ENCODE assay signal across 1 fruit fly cellular context in genomic region chr3R:19023862-19024261, dm6.
TF ChIP-seq lines count a peak whose summit lies in the region.

CG6005 (minus strand) TSS chr3R:19024030.
CG14286 (plus strand) TSS chr3R:19024092.

TF ChIP-seq in whole organism, embryonic, 481 proteins besides CTCF, POLR2A, EP300 and RAD21 (continued from another document and continues in another):
- peak; percentile 55 for TF ChIP-seq Dref (GFP tag; IDR thresholded peaks at IDR 0.05; lab: Robert Waterston, UW)
- peak; percentile 6 for TF ChIP-seq CG13296 (GFP tag; optimal IDR thresholded peaks at IDR 0.05; lab: Kevin White, UChicago)
- TF ChIP-seq CG11093 (GFP tag; IDR thresholded peaks at IDR 0.05; lab: Robert Waterston, UW): no peak
- peak; percentile 37 for TF ChIP-seq Bdp1 (GFP tag; optimal IDR thresholded peaks at IDR 0.05; lab: Kevin White, UChicago)
- peak; percentile 24 for TF ChIP-seq unpg (GFP tag; optimal IDR thresholded peaks at IDR 0.05; lab: Kevin White, UChicago)
- no peak for TF ChIP-seq Nf-YB (GFP tag; optimal IDR thresholded peaks at IDR 0.05; lab: Kevin White, UChicago)
- peak; percentile 88 for TF ChIP-seq CG13287 (GFP tag; IDR thresholded peaks at IDR 0.05; lab: Robert Waterston, UW; ENCODE audit: partially characterized antibody)
- peak; percentile 64 for TF ChIP-seq CG1603 (tag; optimal IDR thresholded peaks at IDR 0.05; lab: Kevin White, UChicago)
- TF ChIP-seq Lim3 (GFP tag; IDR thresholded peaks at IDR 0.05; lab: Robert Waterston, UW): no peak
- TF ChIP-seq Camta (GFP tag; optimal IDR thresholded peaks at IDR 0.05; lab: Kevin White, UChicago): peak; percentile 16
- 0 out of 2 replicates have a peak, but pooled peaks have one; percentile 27 for TF ChIP-seq gsb (GFP tag; IDR thresholded peaks at IDR 0.05; lab: Robert Waterston, UW)
- TF ChIP-seq CG5245 (GFP tag; optimal IDR thresholded peaks at IDR 0.05; lab: Kevin White, UChicago): peak; percentile 35
- peak; percentile 65 for TF ChIP-seq ems (GFP tag; optimal IDR thresholded peaks at IDR 0.05; lab: Kevin White, UChicago)
- peak; percentile 30 for TF ChIP-seq tx (GFP tag; optimal IDR thresholded peaks at IDR 0.05; lab: Kevin White, UChicago)
- TF ChIP-seq Mes4 (GFP tag; optimal IDR thresholded peaks at IDR 0.05; lab: Kevin White, UChicago): no peak
- peak; percentile 68 for TF ChIP-seq sens (GFP tag; lab: Kevin White, UChicago)
- TF ChIP-seq klu (GFP tag; IDR thresholded peaks at IDR 0.05; lab: Robert Waterston, UW): no peak
- no peak for TF ChIP-seq CG7839 (tag; optimal IDR thresholded peaks at IDR 0.05; lab: Kevin White, UChicago)
- TF ChIP-seq az2 (GFP tag; optimal IDR thresholded peaks at IDR 0.05; lab: Kevin White, UChicago): peak; percentile 74
- TF ChIP-seq CG18011 (GFP tag; optimal IDR thresholded peaks at IDR 0.05; lab: Kevin White, UChicago): peak; percentile 40
- no peak for TF ChIP-seq nerfin-1 (tag; optimal IDR thresholded peaks at IDR 0.05; lab: Kevin White, UChicago)
- TF ChIP-seq Dip2 (GFP tag; IDR thresholded peaks at IDR 0.05; lab: Robert Waterston, UW): no peak
- TF ChIP-seq Side (GFP tag; optimal IDR thresholded peaks at IDR 0.05; lab: Kevin White, UChicago): peak; percentile 33
- peak; percentile 48; the same call in 1 of the 2 replicates for TF ChIP-seq CG4730 (GFP tag; IDR thresholded peaks at IDR 0.05; lab: Robert Waterston, UW)
- TF ChIP-seq CG6272 (GFP tag; IDR thresholded peaks at IDR 0.05; lab: Robert Waterston, UW): peak; percentile 54; the same call in 1 of the 2 replicates
- no peak for TF ChIP-seq sc (optimal IDR thresholded peaks at IDR 0.05; lab: Kevin White, UChicago)
- TF ChIP-seq sc (GFP tag; optimal IDR thresholded peaks at IDR 0.05; lab: Kevin White, UChicago): no peak
- TF ChIP-seq kay (GFP tag; optimal IDR thresholded peaks at IDR 0.05; lab: Kevin White, UChicago): no peak
- TF ChIP-seq hth (optimal IDR thresholded peaks at IDR 0.05; lab: Kevin White, UChicago): no peak
- peak; percentile 43 for TF ChIP-seq shn (GFP tag; optimal IDR thresholded peaks at IDR 0.05; lab: Kevin White, UChicago)
- peak; percentile 51 for TF ChIP-seq jumu (GFP tag; optimal IDR thresholded peaks at IDR 0.05; lab: Kevin White, UChicago)
- peak; percentile 77 for TF ChIP-seq E2f2 (GFP tag; IDR thresholded peaks at IDR 0.05; lab: Robert Waterston, UW)
- peak; percentile 43; the same call in 1 of the 2 replicates for TF ChIP-seq CG42726 (GFP tag; IDR thresholded peaks at IDR 0.05; lab: Robert Waterston, UW; ENCODE audit: partially characterized antibody)
- peak; percentile 15 for TF ChIP-seq CG8290 (GFP tag; optimal IDR thresholded peaks at IDR 0.05; lab: Kevin White, UChicago)
- TF ChIP-seq CG8290 (tag; optimal IDR thresholded peaks at IDR 0.05; lab: Kevin White, UChicago): peak in 1 of 2 experiments; percentile 82
- TF ChIP-seq CG31388 (GFP tag; optimal IDR thresholded peaks at IDR 0.05; lab: Kevin White, UChicago): no peak
- TF ChIP-seq CG8388 (GFP tag; optimal IDR thresholded peaks at IDR 0.05; lab: Kevin White, UChicago): no peak
- TF ChIP-seq CG2120 (GFP tag; optimal IDR thresholded peaks at IDR 0.05; lab: Kevin White, UChicago): peak; percentile 88
- peak; percentile 84 for TF ChIP-seq lilli (GFP tag; optimal IDR thresholded peaks at IDR 0.05; lab: Kevin White, UChicago)
- TF ChIP-seq ERR (GFP tag; optimal IDR thresholded peaks at IDR 0.05; lab: Kevin White, UChicago): no peak
- TF ChIP-seq CG10274 (GFP tag; optimal IDR thresholded peaks at IDR 0.05; lab: Kevin White, UChicago): no peak
- TF ChIP-seq bab2 (GFP tag; optimal IDR thresholded peaks at IDR 0.05; lab: Kevin White, UChicago): peak; percentile 69
- TF ChIP-seq Poxn (GFP tag; IDR thresholded peaks at IDR 0.05; lab: Robert Waterston, UW): no peak
- TF ChIP-seq chm (GFP tag; IDR thresholded peaks at IDR 0.05; lab: Robert Waterston, UW): peak; percentile 85
- TF ChIP-seq CG16779 (GFP tag; IDR thresholded peaks at IDR 0.05; lab: Robert Waterston, UW): peak; percentile 79
- TF ChIP-seq Bgb (GFP tag; IDR thresholded peaks at IDR 0.05; lab: Robert Waterston, UW; ENCODE audit: partially characterized antibody): peak; percentile 85
- TF ChIP-seq CG4617 (GFP tag; optimal IDR thresholded peaks at IDR 0.05; lab: Kevin White, UChicago; ENCODE audit: borderline replicate concordance): peak; percentile 97
- TF ChIP-seq CG32532 (GFP tag; IDR thresholded peaks at IDR 0.05; lab: Robert Waterston, UW): peak; percentile 85
- TF ChIP-seq dati (GFP tag; IDR thresholded peaks at IDR 0.05; lab: Robert Waterston, UW): 0 out of 2 replicates have a peak, but pooled peaks have one; percentile 50
- peak; percentile 4 for TF ChIP-seq CG4707 (GFP tag; optimal IDR thresholded peaks at IDR 0.05; lab: Kevin White, UChicago)
- TF ChIP-seq crc (GFP tag; optimal IDR thresholded peaks at IDR 0.05; lab: Kevin White, UChicago): no peak
- TF ChIP-seq MTF-1 (GFP tag; optimal IDR thresholded peaks at IDR 0.05; lab: Kevin White, UChicago; ENCODE audit: borderline replicate concordance): no peak
- peak; percentile 53 for TF ChIP-seq E2f1 (GFP tag; IDR thresholded peaks at IDR 0.05; lab: Robert Waterston, UW)
- TF ChIP-seq cas (GFP tag; IDR thresholded peaks at IDR 0.05; lab: Robert Waterston, UW): peak; percentile 49; the same call in 1 of the 2 replicates
- TF ChIP-seq CG14667 (GFP tag; IDR thresholded peaks at IDR 0.05; lab: Robert Waterston, UW): peak; percentile 53
- no peak for TF ChIP-seq CG7928 (GFP tag; optimal IDR thresholded peaks at IDR 0.05; lab: Kevin White, UChicago)
- TF ChIP-seq NK7.1 (GFP tag; optimal IDR thresholded peaks at IDR 0.05; lab: Kevin White, UChicago): no peak
- peak; percentile 25 for TF ChIP-seq twi (tag; optimal IDR thresholded peaks at IDR 0.05; lab: Kevin White, UChicago)
- TF ChIP-seq scrt (GFP tag; optimal IDR thresholded peaks at IDR 0.05; lab: Kevin White, UChicago): no peak
- TF ChIP-seq Dek (tag; optimal IDR thresholded peaks at IDR 0.05; lab: Kevin White, UChicago): peak; percentile 19
- no peak for TF ChIP-seq D19A (tag; optimal IDR thresholded peaks at IDR 0.05; lab: Kevin White, UChicago)
- no peak for TF ChIP-seq CG18599 (GFP tag; optimal IDR thresholded peaks at IDR 0.05; lab: Kevin White, UChicago)
- peak; percentile 59 for TF ChIP-seq B-H2 (GFP tag; optimal IDR thresholded peaks at IDR 0.05; lab: Kevin White, UChicago)
- peak; percentile 37 for TF ChIP-seq Sox102F (GFP tag; optimal IDR thresholded peaks at IDR 0.05; lab: Kevin White, UChicago)
- TF ChIP-seq unc-4 (GFP tag; IDR thresholded peaks at IDR 0.05; lab: Robert Waterston, UW; ENCODE audit: partially characterized antibody): peak; percentile 85
- TF ChIP-seq Atf6 (GFP tag; IDR thresholded peaks at IDR 0.05; lab: Robert Waterston, UW): peak; percentile 62
- no peak for TF ChIP-seq CG6813 (GFP tag; optimal IDR thresholded peaks at IDR 0.05; lab: Kevin White, UChicago)
- peak; percentile 49 for TF ChIP-seq Sin3A (optimal IDR thresholded peaks at IDR 0.05; lab: Kevin White, UChicago)
- TF ChIP-seq caup (GFP tag; optimal IDR thresholded peaks at IDR 0.05; lab: Kevin White, UChicago; ENCODE audit: severe bottlenecking): peak; percentile 25
- TF ChIP-seq CG9727 (GFP tag; optimal IDR thresholded peaks at IDR 0.05; lab: Kevin White, UChicago): peak; percentile 12
- TF ChIP-seq CG6654 (GFP tag; optimal IDR thresholded peaks at IDR 0.05; lab: Kevin White, UChicago): no peak
- no peak for TF ChIP-seq CG2202 (tag; optimal IDR thresholded peaks at IDR 0.05; lab: Kevin White, UChicago)
- peak; percentile 61 to 81 for TF ChIP-seq dpn (GFP tag; optimal IDR thresholded peaks at IDR 0.05; lab: Kevin White, UChicago)
- peak; percentile 39; the same call in 1 of the 2 replicates for TF ChIP-seq peb (GFP tag; IDR thresholded peaks at IDR 0.05; lab: Robert Waterston, UW)
- peak; percentile 67 for TF ChIP-seq CG13424 (tag; optimal IDR thresholded peaks at IDR 0.05; lab: Kevin White, UChicago)
- peak in 1 of 2 experiments; percentile 38 for TF ChIP-seq bsh (GFP tag; optimal IDR thresholded peaks at IDR 0.05; lab: Kevin White, UChicago)
- TF ChIP-seq jing (GFP tag; optimal IDR thresholded peaks at IDR 0.05; lab: Kevin White, UChicago): no peak
- TF ChIP-seq CG7786 (GFP tag; optimal IDR thresholded peaks at IDR 0.05; lab: Kevin White, UChicago): peak; percentile 58
- peak; percentile 1 for TF ChIP-seq CG10209 (GFP tag; optimal IDR thresholded peaks at IDR 0.05; lab: Kevin White, UChicago)
- TF ChIP-seq CG6254 (GFP tag; optimal IDR thresholded peaks at IDR 0.05; lab: Kevin White, UChicago): no peak
- peak; percentile 95 for TF ChIP-seq Med (GFP tag; lab: Kevin White, UChicago)
- peak; percentile 65 for TF ChIP-seq Antp (GFP tag; optimal IDR thresholded peaks at IDR 0.05; lab: Kevin White, UChicago)
- peak; percentile 42 for TF ChIP-seq CG15601 (tag; optimal IDR thresholded peaks at IDR 0.05; lab: Kevin White, UChicago)
- TF ChIP-seq ro (GFP tag; IDR thresholded peaks at IDR 0.05; lab: Robert Waterston, UW): peak; percentile 57; the same call in 1 of the 2 replicates
- peak; percentile 51; the same call in 1 of the 2 replicates for TF ChIP-seq Awh (GFP tag; IDR thresholded peaks at IDR 0.05; lab: Robert Waterston, UW)
- TF ChIP-seq crol (GFP tag; IDR thresholded peaks at IDR 0.05; lab: Robert Waterston, UW): no peak
- peak; percentile 32 for TF ChIP-seq da (GFP tag; optimal IDR thresholded peaks at IDR 0.05; lab: Kevin White, UChicago)
- no peak for TF ChIP-seq CG1529 (GFP tag; optimal IDR thresholded peaks at IDR 0.05; lab: Kevin White, UChicago)
- TF ChIP-seq Xbp1 (GFP tag; optimal IDR thresholded peaks at IDR 0.05; lab: Kevin White, UChicago): peak; percentile 83
- TF ChIP-seq CG10959 (GFP tag; IDR thresholded peaks at IDR 0.05; lab: Robert Waterston, UW): no peak
- TF ChIP-seq Dll (GFP tag; IDR thresholded peaks at IDR 0.05; lab: Robert Waterston, UW; ENCODE audit: partially characterized antibody): peak; percentile 77
- no peak for TF ChIP-seq CG12219 (GFP tag; optimal IDR thresholded peaks at IDR 0.05; lab: Kevin White, UChicago)
- peak; percentile 84 for TF ChIP-seq Sry-δ (GFP tag; optimal IDR thresholded peaks at IDR 0.05; lab: Kevin White, UChicago)
- TF ChIP-seq dimm (GFP tag; IDR thresholded peaks at IDR 0.05; lab: Robert Waterston, UW): peak; percentile 21; the same call in 1 of the 2 replicates
- TF ChIP-seq fru (optimal IDR thresholded peaks at IDR 0.05; lab: Kevin White, UChicago): no peak
- TF ChIP-seq CrebB (tag; optimal IDR thresholded peaks at IDR 0.05; lab: Kevin White, UChicago): no peak
- TF ChIP-seq tap (tag; optimal IDR thresholded peaks at IDR 0.05; lab: Kevin White, UChicago): no peak
- no peak for TF ChIP-seq nau (GFP tag; optimal IDR thresholded peaks at IDR 0.05; lab: Kevin White, UChicago)
- peak; percentile 81; the same call in 2 of the 4 replicates for TF ChIP-seq chinmo (GFP tag; IDR thresholded peaks at IDR 0.05; lab: Robert Waterston, UW; ENCODE audit: partially characterized antibody)
- TF ChIP-seq CG4282 (GFP tag; optimal IDR thresholded peaks at IDR 0.05; lab: Kevin White, UChicago): peak; percentile 21
- TF ChIP-seq CG4360 (GFP tag; IDR thresholded peaks at IDR 0.05; lab: Robert Waterston, UW): no peak
- peak; percentile 60 for TF ChIP-seq CG17328 (GFP tag; IDR thresholded peaks at IDR 0.05; lab: Robert Waterston, UW)
- TF ChIP-seq Max (GFP tag; optimal IDR thresholded peaks at IDR 0.05; lab: Kevin White, UChicago): peak; percentile 25
- TF ChIP-seq CG2678 (tag; optimal IDR thresholded peaks at IDR 0.05; lab: Kevin White, UChicago): peak; percentile 36
- TF ChIP-seq trem (tag; optimal IDR thresholded peaks at IDR 0.05; lab: Kevin White, UChicago): peak; percentile 33
- peak; percentile 23 for TF ChIP-seq gfzf (GFP tag; optimal IDR thresholded peaks at IDR 0.05; lab: Kevin White, UChicago)
- peak; percentile 67; the same call in 1 of the 2 replicates for TF ChIP-seq aop (GFP tag; IDR thresholded peaks at IDR 0.05; lab: Robert Waterston, UW)
- peak; percentile 62; the same call in 1 of the 3 replicates for TF ChIP-seq Mrtf (GFP tag; IDR thresholded peaks at IDR 0.05; lab: Robert Waterston, UW)
- peak; percentile 58; the same call in 1 of the 3 replicates for TF ChIP-seq ken (GFP tag; IDR thresholded peaks at IDR 0.05; lab: Robert Waterston, UW)
- TF ChIP-seq CG17912 (GFP tag; optimal IDR thresholded peaks at IDR 0.05; lab: Kevin White, UChicago): peak; percentile 30
- TF ChIP-seq CG1647 (GFP tag; optimal IDR thresholded peaks at IDR 0.05; lab: Kevin White, UChicago): peak; percentile 49
- TF ChIP-seq CG1792 (GFP tag; optimal IDR thresholded peaks at IDR 0.05; lab: Kevin White, UChicago): no peak
- no peak for TF ChIP-seq fd102C (GFP tag; optimal IDR thresholded peaks at IDR 0.05; lab: Kevin White, UChicago)
- TF ChIP-seq sob (GFP tag; IDR thresholded peaks at IDR 0.05; lab: Robert Waterston, UW): peak; percentile 83
- peak; percentile 42 for TF ChIP-seq CG13775 (GFP tag; optimal IDR thresholded peaks at IDR 0.05; lab: Kevin White, UChicago)
- TF ChIP-seq Nf-YC (tag; optimal IDR thresholded peaks at IDR 0.05; lab: Kevin White, UChicago): peak; percentile 34
- TF ChIP-seq CG31441 (GFP tag; IDR thresholded peaks at IDR 0.05; lab: Robert Waterston, UW): 0 out of 2 replicates have a peak, but pooled peaks have one; percentile 30
- TF ChIP-seq Gsc (GFP tag; IDR thresholded peaks at IDR 0.05; lab: Robert Waterston, UW): no peak
- TF ChIP-seq luna (GFP tag; optimal IDR thresholded peaks at IDR 0.05; lab: Kevin White, UChicago): no peak
- no peak for TF ChIP-seq CkIIα-i1 (GFP tag; IDR thresholded peaks at IDR 0.05; lab: Robert Waterston, UW)
- no peak for TF ChIP-seq CG32767 (GFP tag; IDR thresholded peaks at IDR 0.05; lab: Robert Waterston, UW)
- peak; percentile 60 for TF ChIP-seq pzg (GFP tag; optimal IDR thresholded peaks at IDR 0.05; lab: Kevin White, UChicago)
- TF ChIP-seq B-H1 (GFP tag; IDR thresholded peaks at IDR 0.05; lab: Robert Waterston, UW): peak; percentile 36; the same call in 1 of the 3 replicates
- TF ChIP-seq h (optimal IDR thresholded peaks at IDR 0.05; lab: Kevin White, UChicago): no peak
- TF ChIP-seq trh (GFP tag; optimal IDR thresholded peaks at IDR 0.05; lab: Kevin White, UChicago): no peak
- peak; percentile 80 for TF ChIP-seq YL-1 (GFP tag; optimal IDR thresholded peaks at IDR 0.05; lab: Kevin White, UChicago)
- TF ChIP-seq Rx (GFP tag; IDR thresholded peaks at IDR 0.05; lab: Robert Waterston, UW): peak; percentile 61
- TF ChIP-seq HLH3B (GFP tag; IDR thresholded peaks at IDR 0.05; lab: Robert Waterston, UW): peak; percentile 37; the same call in 1 of the 2 replicates
- peak; percentile 58; the same call in 1 of the 2 replicates for TF ChIP-seq lmd (GFP tag; IDR thresholded peaks at IDR 0.05; lab: Robert Waterston, UW)
- no peak for TF ChIP-seq CG3407 (GFP tag; optimal IDR thresholded peaks at IDR 0.05; lab: Kevin White, UChicago)
